Fruit fly (Drosophila melanogaster) whole organism, embryonic: ENCODE results near the gene CG5191.

Experiments used
- CG10462 ChIP-seq: fragments of 200-800 bp; sonication (Bioruptor generic); optimal IDR thresholded peaks from 2 replicates; lab custom pipeline; 2016; ENCODE audit warnings: missing biosample characterization, missing genetic modification characterization
- CG11456 ChIP-seq: fragments of 200-800 bp; sonication (Bioruptor generic); IDR thresholded peaks from 3 replicates; pipeline ENCODE4 v1.3.6; 2022; ENCODE audit warnings: missing biosample characterization, missing genetic modification characterization
- CG12155 ChIP-seq: fragments of 200-800 bp; sonication (Bioruptor generic); optimal IDR thresholded peaks from 3 replicates; lab custom pipeline; 2016; ENCODE audit warnings: missing biosample characterization, missing genetic modification characterization
- CG12236 ChIP-seq: fragments of 200-800 bp; sonication (Bioruptor generic); optimal IDR thresholded peaks from 2 replicates; lab custom pipeline; 2016; ENCODE audit warnings: missing biosample characterization, missing genetic modification characterization
- CG12942 ChIP-seq: fragments of 200-800 bp; sonication (Bioruptor generic); optimal IDR thresholded peaks from 3 replicates; lab custom pipeline; 2016; ENCODE audit warnings: missing biosample characterization, missing genetic modification characterization
- CG13287 ChIP-seq: fragments of 200-800 bp; sonication (Bioruptor generic); IDR thresholded peaks from 2 replicates; pipeline ENCODE4 v1.3.6; 2022; ENCODE audit warnings: missing biosample characterization, missing genetic modification characterization; ENCODE audit not compliant: partially characterized antibody
- CG13424 ChIP-seq: fragments of 200-800 bp; sonication (Bioruptor generic); optimal IDR thresholded peaks from 2 replicates; lab custom pipeline; 2019; ENCODE audit warnings: missing biosample characterization, mild to moderate bottlenecking, missing genetic modification characterization, moderate library complexity
- CG14014 ChIP-seq: fragments of 200-800 bp; sonication (Bioruptor generic); IDR thresholded peaks from 2 replicates; pipeline ENCODE4 v1.3.6; 2022; ENCODE audit warnings: missing biosample characterization, missing genetic modification characterization
- CG14965 ChIP-seq: fragments of 200-800 bp; sonication (Bioruptor generic); optimal IDR thresholded peaks from 2 replicates; lab custom pipeline; 2016; ENCODE audit warnings: missing biosample characterization, missing genetic modification characterization, borderline replicate concordance
- CG15011 ChIP-seq: fragments of 200-800 bp; sonication (Bioruptor generic); optimal IDR thresholded peaks from 3 replicates; lab custom pipeline; 2018; ENCODE audit warnings: missing biosample characterization, mild to moderate bottlenecking, missing genetic modification characterization
- CG17568 ChIP-seq: fragments of 200-800 bp; sonication (Bioruptor generic); optimal IDR thresholded peaks from 2 replicates; lab custom pipeline; 2018; ENCODE audit warnings: missing biosample characterization, mild to moderate bottlenecking, missing genetic modification characterization, moderate library complexity
- CG18599 ChIP-seq: fragments of 200-800 bp; sonication (Bioruptor generic); optimal IDR thresholded peaks from 3 replicates; lab custom pipeline; 2017; ENCODE audit warnings: missing biosample characterization, missing genetic modification characterization, mild to moderate bottlenecking, moderate library complexity, missing genetic modification reagents
- CG18619 ChIP-seq: fragments of 200-800 bp; sonication (Bioruptor generic); optimal IDR thresholded peaks from 3 replicates; lab custom pipeline; 2017; ENCODE audit warnings: missing biosample characterization, mild to moderate bottlenecking, missing genetic modification characterization
- CG2116 ChIP-seq: fragments of 200-800 bp; sonication (Bioruptor generic); optimal IDR thresholded peaks from 3 replicates; lab custom pipeline; 2018; ENCODE audit warnings: missing biosample characterization, mild to moderate bottlenecking, missing genetic modification characterization
- CG2129 ChIP-seq: fragments of 200-800 bp; sonication (Bioruptor generic); IDR thresholded peaks from 2 replicates; pipeline ENCODE4 v1.3.6; 2022; ENCODE audit warnings: missing biosample characterization, missing genetic modification characterization; ENCODE audit not compliant: partially characterized antibody
- CG2199 ChIP-seq: fragments of 200-800 bp; sonication (Bioruptor generic); IDR thresholded peaks from 3 replicates; pipeline ENCODE4 v1.3.6; 2022; ENCODE audit warnings: missing biosample characterization, missing genetic modification characterization
- CG2875 ChIP-seq: fragments of 200-800 bp; sonication (Bioruptor generic); optimal IDR thresholded peaks from 2 replicates; lab custom pipeline; 2017; ENCODE audit warnings: missing biosample characterization, mild to moderate bottlenecking, missing genetic modification characterization, missing genetic modification reagents
- CG30403 ChIP-seq: fragments of 200-800 bp; sonication (Bioruptor generic); optimal IDR thresholded peaks from 3 replicates; lab custom pipeline; 2016; ENCODE audit warnings: missing biosample characterization, missing genetic modification characterization
- CG3163 ChIP-seq: fragments of 200-800 bp; sonication (Bioruptor generic); optimal IDR thresholded peaks from 3 replicates; lab custom pipeline; 2016; ENCODE audit warnings: missing biosample characterization, missing genetic modification characterization
- CG42726 ChIP-seq: fragments of 200-800 bp; sonication (Bioruptor generic); IDR thresholded peaks from 2 replicates; pipeline ENCODE4 v1.3.6; 2022; ENCODE audit warnings: missing biosample characterization, missing genetic modification characterization; ENCODE audit not compliant: partially characterized antibody
- CG4282 ChIP-seq: fragments of 200-800 bp; sonication (Bioruptor generic); optimal IDR thresholded peaks from 2 replicates; lab custom pipeline; 2016; ENCODE audit warnings: missing biosample characterization, missing genetic modification characterization
- CG7357 ChIP-seq: fragments of 200-800 bp; sonication (Bioruptor generic); IDR thresholded peaks from 3 replicates; pipeline ENCODE4 v1.3.6; 2022; ENCODE audit warnings: missing biosample characterization, missing genetic modification characterization
- CG7745 ChIP-seq: fragments of 200-800 bp; sonication (Bioruptor generic); optimal IDR thresholded peaks from 2 replicates; lab custom pipeline; 2018; ENCODE audit warnings: missing biosample characterization, mild to moderate bottlenecking, missing genetic modification characterization, moderate library complexity
- CG7786 ChIP-seq: fragments of 200-800 bp; sonication (Bioruptor generic); optimal IDR thresholded peaks from 2 replicates; lab custom pipeline; 2016; ENCODE audit warnings: missing biosample characterization, missing genetic modification characterization
- CG8765 ChIP-seq: fragments of 200-800 bp; sonication (Bioruptor generic); IDR thresholded peaks from 2 replicates; pipeline ENCODE4 v1.3.6; 2022; ENCODE audit warnings: missing biosample characterization, missing genetic modification characterization
- Fer2 ChIP-seq: fragments of 200-800 bp; sonication (Bioruptor generic); optimal IDR thresholded peaks from 2 replicates; lab custom pipeline; 2018; ENCODE audit warnings: missing biosample characterization, mild to moderate bottlenecking, missing genetic modification characterization, moderate library complexity
- Max ChIP-seq: fragments of 200-800 bp; sonication (Bioruptor generic); optimal IDR thresholded peaks from 2 replicates; lab custom pipeline; 2016; ENCODE audit warnings: missing biosample characterization, mild to moderate bottlenecking, missing genetic modification characterization
- Neu2 ChIP-seq: fragments of 200-800 bp; sonication (Bioruptor generic); optimal IDR thresholded peaks from 3 replicates; lab custom pipeline; 2016; ENCODE audit warnings: missing biosample characterization, missing genetic modification characterization, borderline replicate concordance
- Spps ChIP-seq: fragments of 200-800 bp; sonication (Bioruptor generic); optimal IDR thresholded peaks from 2 replicates; lab custom pipeline; 2018; ENCODE audit warnings: missing biosample characterization, mild to moderate bottlenecking, missing genetic modification characterization
- corto ChIP-seq: fragments of 200-800 bp; sonication (Bioruptor generic); optimal IDR thresholded peaks from 2 replicates; lab custom pipeline; 2016; ENCODE audit warnings: missing biosample characterization, mild to moderate bottlenecking, missing genetic modification characterization, moderate library complexity
- croc ChIP-seq: fragments of 200-800 bp; sonication (Bioruptor generic); conservative IDR thresholded peaks from 3 replicates; pipeline ENCODE4 v1.3.6; 2022; ENCODE audit warnings: missing biosample characterization, missing genetic modification characterization
- disco-r ChIP-seq: fragments of 200-800 bp; sonication (Bioruptor generic); optimal IDR thresholded peaks from 2 replicates; lab custom pipeline; 2016; ENCODE audit warnings: missing biosample characterization, missing genetic modification characterization
- gsb ChIP-seq: fragments of 200-800 bp; sonication (Bioruptor generic); IDR thresholded peaks from 2 replicates; pipeline ENCODE4 v1.3.6; 2022; ENCODE audit warnings: missing biosample characterization, missing genetic modification characterization
- hb ChIP-seq: fragments of 200-800 bp; sonication (Bioruptor generic); IDR thresholded peaks from 3 replicates; pipeline ENCODE4 v1.3.6; 2022; ENCODE audit warnings: missing biosample characterization, missing genetic modification characterization; ENCODE audit not compliant: partially characterized antibody
- insv ChIP-seq, 2 experiments: fragments of 200-800 bp; sonication (Bioruptor generic); optimal IDR thresholded peaks; 3 replicates each; lab custom pipeline; 2016 to 2018; ENCODE audit warnings: missing biosample characterization in 2 of 2, missing genetic modification characterization in 2 of 2
- inv ChIP-seq: fragments of 200-800 bp; sonication (Bioruptor generic); IDR thresholded peaks from 2 replicates; pipeline ENCODE4 v1.3.6; 2022; ENCODE audit warnings: missing biosample characterization, missing genetic modification characterization; ENCODE audit not compliant: partially characterized antibody
- odd ChIP-seq: fragments of 200-800 bp; sonication (Bioruptor generic); optimal IDR thresholded peaks from 2 replicates; lab custom pipeline; 2017; ENCODE audit warnings: missing biosample characterization, mild to moderate bottlenecking, missing genetic modification characterization
- pb ChIP-seq: fragments of 200-800 bp; sonication (Bioruptor generic); optimal IDR thresholded peaks from 3 replicates; lab custom pipeline; 2016; ENCODE audit warnings: missing biosample characterization, missing genetic modification characterization
- pho ChIP-seq: fragments of 200-800 bp; sonication (Bioruptor generic); optimal IDR thresholded peaks from 2 replicates; lab custom pipeline; 2016; ENCODE audit warnings: missing biosample characterization, missing genetic modification characterization
- sens-2 ChIP-seq: fragments of 200-800 bp; sonication (Bioruptor generic); IDR thresholded peaks from 2 replicates; pipeline ENCODE4 v1.3.6; 2022; ENCODE audit warnings: missing biosample characterization, missing genetic modification characterization
- slbo ChIP-seq: fragments of 200-800 bp; sonication (Bioruptor generic); IDR thresholded peaks from 2 replicates; pipeline ENCODE4 v1.3.6; 2022; ENCODE audit warnings: missing biosample characterization, missing genetic modification characterization
- sna ChIP-seq: fragments of 200-800 bp; sonication (Bioruptor generic); IDR thresholded peaks from 2 replicates; pipeline ENCODE4 v1.3.6; 2022; ENCODE audit warnings: missing biosample characterization, missing genetic modification characterization; ENCODE audit not compliant: partially characterized antibody
- tap ChIP-seq: fragments of 200-800 bp; optimal IDR thresholded peaks from 3 replicates; lab custom pipeline; 2019; ENCODE audit warnings: missing biosample characterization, mild to moderate bottlenecking, missing genetic modification characterization, moderate library complexity
- tup ChIP-seq: fragments of 200-800 bp; sonication (Bioruptor generic); optimal IDR thresholded peaks from 2 replicates; lab custom pipeline; 2016; ENCODE audit warnings: missing biosample characterization, mild to moderate bottlenecking, missing genetic modification characterization, moderate library complexity
- twi ChIP-seq: fragments of 200-800 bp; optimal IDR thresholded peaks from 2 replicates; lab custom pipeline; 2019; ENCODE audit warnings: missing biosample characterization, mild to moderate bottlenecking, missing genetic modification characterization, moderate library complexity
- vvl ChIP-seq: fragments of 200-800 bp; sonication (Bioruptor generic); IDR thresholded peaks from 2 replicates; pipeline ENCODE4 v1.3.6; 2022; ENCODE audit warnings: missing biosample characterization, missing genetic modification characterization
- z ChIP-seq: fragments of 200-800 bp; sonication (Bioruptor generic); IDR thresholded peaks from 3 replicates; pipeline ENCODE4 v1.3.6; 2022; ENCODE audit warnings: missing biosample characterization, missing genetic modification characterization
- zen2 ChIP-seq: fragments of 200-800 bp; sonication (Bioruptor generic); IDR thresholded peaks from 3 replicates; pipeline ENCODE4 v1.3.6; 2022; ENCODE audit warnings: missing biosample characterization, missing genetic modification characterization; ENCODE audit not compliant: partially characterized antibody

Gene CG5191

DNA sequence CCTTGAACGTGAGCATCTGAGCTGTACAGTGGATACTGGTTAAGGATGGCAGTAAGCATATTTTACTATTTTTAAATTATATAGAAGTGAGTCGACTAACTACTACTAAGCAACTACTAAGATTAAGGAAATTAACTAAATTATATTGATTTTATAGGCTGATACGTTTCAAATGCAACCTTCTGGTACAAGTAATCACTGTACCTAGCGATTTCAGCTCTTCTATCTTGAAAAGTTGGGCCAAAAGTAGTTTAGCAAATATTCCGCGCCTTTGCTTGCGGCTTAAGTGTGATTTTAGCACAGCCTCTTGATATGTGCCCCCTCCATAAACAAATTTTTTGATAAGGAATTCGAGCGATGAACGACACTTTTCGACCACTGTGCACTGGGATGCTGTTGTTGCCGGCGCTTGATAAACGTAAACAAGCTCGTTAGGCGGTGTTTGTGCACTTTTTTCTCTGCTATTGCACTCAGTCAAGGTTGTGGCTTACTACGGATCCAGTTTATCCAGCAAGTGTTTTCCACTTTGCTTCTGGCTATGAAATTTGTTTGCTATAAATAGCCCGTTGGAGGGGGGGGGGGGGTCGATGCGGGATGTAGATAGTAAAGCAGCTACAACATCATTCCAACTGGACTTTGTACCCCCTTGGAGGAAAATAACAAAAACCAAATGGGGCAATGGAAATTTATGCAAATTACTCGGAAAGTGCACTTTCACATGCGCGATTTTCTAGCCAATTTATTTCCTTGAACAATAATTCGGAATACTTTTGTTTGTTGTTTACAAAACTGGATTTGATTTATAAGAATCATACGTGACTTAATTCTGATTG, 4.2 kb upstream of the CG5191 start (continued):
- peak; percentile 74 for TF ChIP-seq CG11456 (GFP tag; lab: Robert Waterston, UW)
- peak; percentile 56 for TF ChIP-seq CG18619 (GFP tag; lab: Kevin White, UChicago)
- no peak for TF ChIP-seq CG17568
- TF ChIP-seq gsb, result peak; percentile 69
- peak; percentile 90 for TF ChIP-seq CG14014 (GFP tag; lab: Robert Waterston, UW)
- no peak for TF ChIP-seq CG7786 (GFP tag; lab: Kevin White, UChicago)
- TF ChIP-seq inv (GFP tag; lab: Robert Waterston, UW), result no peak
- no peak for TF ChIP-seq Neu2 (GFP tag; lab: Kevin White, UChicago)
- TF ChIP-seq Max (GFP tag; lab: Kevin White, UChicago), result peak; percentile 20
- TF ChIP-seq CG18599 (GFP tag; lab: Kevin White, UChicago), result peak; percentile 55
- peak; percentile 48 to 94 for TF ChIP-seq insv (GFP tag; optimal IDR thresholded peaks at IDR 0.05; lab: Kevin White, UChicago)
- no peak for TF ChIP-seq twi
- peak; percentile 50; the same call in 1 of the 2 replicates for TF ChIP-seq CG8765 (GFP tag; lab: Robert Waterston, UW)
- TF ChIP-seq CG12155 (GFP tag; lab: Kevin White, UChicago), result peak; percentile 54
- no peak for TF ChIP-seq CG3163 (GFP tag; lab: Kevin White, UChicago)
- TF ChIP-seq CG12942, result peak; percentile 33
- no peak for TF ChIP-seq CG2129 (GFP tag; lab: Robert Waterston, UW)
- no peak for TF ChIP-seq odd (GFP tag; lab: Kevin White, UChicago)
- TF ChIP-seq z (GFP tag; lab: Robert Waterston, UW), result no peak; the same call in 2 of the 3 replicates
- no peak for TF ChIP-seq CG2116 (GFP tag; lab: Kevin White, UChicago)
- TF ChIP-seq CG2875 (GFP tag; lab: Kevin White, UChicago), result no peak
- no peak for TF ChIP-seq corto (GFP tag; lab: Kevin White, UChicago)
- peak; percentile 92 for TF ChIP-seq slbo
- peak; percentile 14; the same call in 1 of the 3 replicates for TF ChIP-seq croc (GFP tag; lab: Robert Waterston, UW)
- no peak for TF ChIP-seq disco-r (GFP tag; lab: Kevin White, UChicago)
- no peak for TF ChIP-seq pb
- peak; percentile 52; the same call in 1 of the 2 replicates for TF ChIP-seq vvl (GFP tag; lab: Robert Waterston, UW)
- peak; percentile 47 for TF ChIP-seq pho (GFP tag; lab: Kevin White, UChicago)
- TF ChIP-seq Fer2 (tag; lab: Kevin White, UChicago), result no peak
- TF ChIP-seq sens-2 (GFP tag; lab: Robert Waterston, UW), result no peak
- TF ChIP-seq CG10462, result peak; percentile 21
- peak; percentile 66 for TF ChIP-seq CG30403 (GFP tag; lab: Kevin White, UChicago)
- TF ChIP-seq CG42726 (GFP tag; lab: Robert Waterston, UW), result no peak
- peak; percentile 65 for TF ChIP-seq tap (tag; lab: Kevin White, UChicago)
- TF ChIP-seq CG7357 (GFP tag; lab: Robert Waterston, UW), result peak; percentile 76
- no peak for TF ChIP-seq hb (GFP tag; lab: Robert Waterston, UW)
- TF ChIP-seq tup (GFP tag; lab: Kevin White, UChicago), result no peak
- TF ChIP-seq CG4282 (GFP tag; lab: Kevin White, UChicago), result no peak
- no peak for TF ChIP-seq Spps (tag; lab: Kevin White, UChicago)
- no peak for TF ChIP-seq CG7745 (tag; lab: Kevin White, UChicago)
- TF ChIP-seq sna (GFP tag; lab: Robert Waterston, UW), result no peak
- no peak for TF ChIP-seq CG12236 (GFP tag; lab: Kevin White, UChicago)
- TF ChIP-seq CG14965 (GFP tag; lab: Kevin White, UChicago), result no peak
- TF ChIP-seq CG15011 (GFP tag; lab: Kevin White, UChicago), result peak; percentile 55
- TF ChIP-seq CG13287, result no peak
- no peak for TF ChIP-seq CG2199 (GFP tag; lab: Robert Waterston, UW)
- TF ChIP-seq zen2 (GFP tag; lab: Robert Waterston, UW), result no peak
- TF ChIP-seq CG13424 (tag; lab: Kevin White, UChicago), result peak; percentile 41
